Fruit fly (Drosophila melanogaster): ENCODE measurements around the gene CG42780.

CG42780 gene

DNA sequence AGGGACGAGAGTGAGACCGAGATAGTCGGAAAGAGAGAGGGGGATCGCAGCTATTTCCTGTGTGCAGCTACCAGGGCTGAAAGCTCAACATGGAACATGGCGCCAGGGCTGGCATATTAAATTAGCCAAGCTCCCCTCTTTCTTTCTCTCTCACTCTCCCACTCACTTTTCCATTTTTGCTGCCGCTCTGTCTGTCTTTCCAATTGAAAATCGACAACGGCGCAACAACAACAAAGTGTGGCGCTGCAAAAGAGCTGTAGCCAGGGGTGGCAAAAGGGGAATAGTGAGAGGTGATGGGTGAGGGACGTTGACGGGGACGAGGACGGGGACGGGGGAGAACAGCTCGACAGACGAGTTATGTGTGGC lies 31.7 kb downstream of the CG42780 start (continued):
- TF ChIP-seq CG4360 (GFP tag; IDR thresholded peaks at IDR 0.05) (peak; percentile 90), CG2120 (GFP tag; optimal IDR thresholded peaks at IDR 0.05) (peak; percentile 13), CG9932 (GFP tag; IDR thresholded peaks at IDR 0.05) (0 out of 2 replicates have a peak, but pooled peaks have one; percentile 31), CG15073 (GFP tag; optimal IDR thresholded peaks at IDR 0.05) (no peak), CG14050 (GFP tag; IDR thresholded peaks at IDR 0.05) (no peak), Ssrp (tag; optimal IDR thresholded peaks at IDR 0.05) (no peak), CG10565 (GFP tag; optimal IDR thresholded peaks at IDR 0.05) (no peak), Mad (GFP tag; optimal IDR thresholded peaks at IDR 0.05) (no peak), tgo (GFP tag; IDR thresholded peaks at IDR 0.05) (0 out of 3 replicates have a peak, but pooled peaks have one; percentile 16), CG12942 (GFP tag; optimal IDR thresholded peaks at IDR 0.05) (no peak), ro (GFP tag; IDR thresholded peaks at IDR 0.05) (no peak), CG6175 (GFP tag; IDR thresholded peaks at IDR 0.05) (peak; percentile 30; the same call in 1 of the 3 replicates), CG18011 (GFP tag; optimal IDR thresholded peaks at IDR 0.05) (no peak), slbo (GFP tag; IDR thresholded peaks at IDR 0.05) (0 out of 2 replicates have a peak, but pooled peaks have one; percentile 15), Tbp (GFP tag; optimal IDR thresholded peaks at IDR 0.05) (no peak), CG10431 (GFP tag; optimal IDR thresholded peaks at IDR 0.05) (no peak), CG33213 (GFP tag; optimal IDR thresholded peaks at IDR 0.05) (no peak), Myb (GFP tag; optimal IDR thresholded peaks at IDR 0.05) (peak; percentile 8), CG2712 (tag; optimal IDR thresholded peaks at IDR 0.05) (peak; percentile 24), Atf-2 (GFP tag; optimal IDR thresholded peaks at IDR 0.05) (no peak), zen2 (GFP tag; IDR thresholded peaks at IDR 0.05; ENCODE audit: partially characterized antibody) (no peak), CG17361 (GFP tag; IDR thresholded peaks at IDR 0.05) (peak; percentile 48; the same call in 1 of the 3 replicates), CG16863 (GFP tag; optimal IDR thresholded peaks at IDR 0.05) (peak; percentile 22), H15 (GFP tag; IDR thresholded peaks at IDR 0.05) (0 out of 3 replicates have a peak, but pooled peaks have one; percentile 8), CG11723 (GFP tag; optimal IDR thresholded peaks at IDR 0.05) (no peak), CG3847 (GFP tag; IDR thresholded peaks at IDR 0.05) (no peak), unpg (GFP tag; optimal IDR thresholded peaks at IDR 0.05) (peak; percentile 24), onecut (GFP tag; IDR thresholded peaks at IDR 0.05) (0 out of 2 replicates have a peak, but pooled peaks have one; percentile 5), Usf (GFP tag; optimal IDR thresholded peaks at IDR 0.05) (no peak), CG33557 (GFP tag; optimal IDR thresholded peaks at IDR 0.05) (no peak), hbn (GFP tag; IDR thresholded peaks at IDR 0.05; ENCODE audit: partially characterized antibody) (no peak), Ets97D (GFP tag; optimal IDR thresholded peaks at IDR 0.05) (no peak), seq (GFP tag; IDR thresholded peaks at IDR 0.05) (no peak), CG31441 (GFP tag; IDR thresholded peaks at IDR 0.05) (0 out of 2 replicates have a peak, but pooled peaks have one; percentile 8), aop (GFP tag; IDR thresholded peaks at IDR 0.05) (no peak), CG10274 (GFP tag; optimal IDR thresholded peaks at IDR 0.05) (no peak), Meics (GFP tag; optimal IDR thresholded peaks at IDR 0.05) (peak; percentile 19), Opbp (GFP tag; IDR thresholded peaks at IDR 0.05; ENCODE audit: partially characterized antibody) (no peak), Scr (GFP tag; IDR thresholded peaks at IDR 0.05; ENCODE audit: partially characterized antibody) (no peak), CG8765 (GFP tag; IDR thresholded peaks at IDR 0.05) (peak; percentile 69; the same call in 1 of the 2 replicates), D19A (tag; optimal IDR thresholded peaks at IDR 0.05) (peak; percentile 9), YL-1 (GFP tag; optimal IDR thresholded peaks at IDR 0.05) (no peak), kay (GFP tag; optimal IDR thresholded peaks at IDR 0.05) (no peak), grau (tag; optimal IDR thresholded peaks at IDR 0.05) (peak; percentile 5), mirr (GFP tag; optimal IDR thresholded peaks at IDR 0.05) (peak; percentile 31), CG3281 (GFP tag; optimal IDR thresholded peaks at IDR 0.05) (peak; percentile 49), NC2α (GFP tag; optimal IDR thresholded peaks at IDR 0.05) (no peak), Med (GFP tag) (peak; percentile 79), slp2 (GFP tag; optimal IDR thresholded peaks at IDR 0.05) (no peak), zfh2 (GFP tag; optimal IDR thresholded peaks at IDR 0.05) (peak; percentile 4), Bgb (GFP tag; IDR thresholded peaks at IDR 0.05; ENCODE audit: partially characterized antibody) (no peak)
